Fruit fly (Drosophila melanogaster): Measurements from ENCODE around the gene mRpL45.

The mRpL45 gene

DNA sequence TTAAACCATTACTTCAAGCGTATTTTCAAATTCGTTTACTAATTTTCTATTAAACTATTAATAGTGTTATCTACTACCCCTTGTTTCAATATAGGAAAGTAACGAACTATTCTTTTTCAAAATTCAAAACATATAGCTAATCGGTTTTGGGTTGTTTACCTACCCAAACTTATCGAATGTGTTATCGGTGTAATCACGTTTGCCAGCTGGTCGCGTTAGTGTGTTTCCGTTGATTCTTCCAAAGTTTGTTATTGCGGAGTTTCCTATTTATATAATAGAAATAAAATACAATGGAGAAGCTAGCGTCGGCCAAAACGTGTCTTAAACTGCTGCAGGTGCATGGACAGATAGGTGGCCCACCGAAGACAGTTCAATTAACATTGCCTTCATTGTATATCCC is at the start of gene mRpL45:
TSS of gene mRpL45 (plus strand) at position 213 of the 400 bp plus-strand sequence.
- TF ChIP-seq CG8478 (optimal IDR thresholded peaks at IDR 0.05) (no peak), CTCF (optimal IDR thresholded peaks at IDR 0.05) (no peak)

DNA sequence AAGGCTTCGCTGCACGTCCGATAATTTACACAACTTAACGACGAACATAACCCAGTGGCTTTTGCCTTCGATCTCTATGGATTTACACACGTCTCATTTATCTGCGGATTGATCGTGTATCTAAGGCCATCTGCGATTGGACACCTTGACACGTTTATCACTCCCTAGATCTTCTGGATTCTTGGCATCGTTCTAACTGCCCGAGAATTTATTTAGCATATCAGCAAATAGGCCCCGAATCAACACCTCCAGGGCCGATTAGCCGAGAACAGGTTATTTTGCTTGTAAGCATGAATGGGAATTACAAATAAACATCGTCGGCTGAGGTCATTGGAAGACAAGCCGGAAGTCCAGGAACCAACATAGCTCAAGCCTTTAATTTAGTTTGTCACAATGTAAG is 49.8 kb upstream of the mRpL45 start:
- TF ChIP-seq CTCF (optimal IDR thresholded peaks at IDR 0.05) = no peak
- no peak for TF ChIP-seq CG8478 (optimal IDR thresholded peaks at IDR 0.05)

DNA sequence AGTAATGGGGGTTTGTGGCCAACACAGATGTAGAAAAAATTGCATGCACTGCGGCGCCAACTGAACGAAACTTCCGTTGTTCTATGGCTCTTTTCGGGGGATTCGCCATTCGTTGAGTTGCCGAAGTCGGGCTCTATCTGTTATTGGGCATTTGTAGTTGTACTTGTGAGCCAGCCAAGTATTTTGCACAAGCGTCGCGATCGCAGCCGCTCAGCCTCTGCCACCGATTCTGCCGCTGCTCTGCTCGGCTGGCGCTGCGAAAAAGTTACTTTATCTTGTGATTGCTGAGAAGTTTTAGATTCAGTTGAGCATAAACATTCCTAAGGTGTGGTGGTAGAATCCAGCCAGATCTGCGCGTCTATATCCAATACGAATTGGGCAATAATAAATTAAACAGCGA is 48.4 kb upstream of the mRpL45 start, which contains the start of gene CG33110:
TSS of gene CG33110 (plus strand) at position 301 of the 400 bp plus-strand sequence.
- TF ChIP-seq CG8478 (optimal IDR thresholded peaks at IDR 0.05) (no peak), CTCF (optimal IDR thresholded peaks at IDR 0.05) (no peak)

dm6 chr3R:22573590-22573989 is 44.7 kb upstream of the mRpL45 start:
- TF ChIP-seq CTCF (optimal IDR thresholded peaks at IDR 0.05) (no peak), CG8478 (optimal IDR thresholded peaks at IDR 0.05) (no peak)

- no peak for TF ChIP-seq CTCF (optimal IDR thresholded peaks at IDR 0.05)
- no peak for TF ChIP-seq CG8478 (optimal IDR thresholded peaks at IDR 0.05)
Observed at dm6 chr3R:22576096-22576697, 42.1 kb upstream of the mRpL45 start.

dm6 chr3R:22576979-22577378 is 41.3 kb upstream of the mRpL45 start:
- no peak for TF ChIP-seq CTCF (optimal IDR thresholded peaks at IDR 0.05)
- TF ChIP-seq CG8478 (optimal IDR thresholded peaks at IDR 0.05) = no peak

dm6 chr3R:22580546-22580945 is 37.7 kb upstream of the mRpL45 start, which contains the start of gene CSN6:
TSS of gene CSN6 (plus strand) at chr3R:22580773.
- TF ChIP-seq CTCF (optimal IDR thresholded peaks at IDR 0.05) (peak; percentile 50 to 57), CG8478 (optimal IDR thresholded peaks at IDR 0.05) (no peak)

- TF ChIP-seq CG8478 (optimal IDR thresholded peaks at IDR 0.05) (no peak), CTCF (optimal IDR thresholded peaks at IDR 0.05) (peak in 1 of 2 experiments; percentile 26)
Observed at dm6 chr3R:22582981-22583380, 35.3 kb upstream of the mRpL45 start, which contains the start of gene Dph5. TSS of gene Dph5 (minus strand) at chr3R:22583225.

DNA sequence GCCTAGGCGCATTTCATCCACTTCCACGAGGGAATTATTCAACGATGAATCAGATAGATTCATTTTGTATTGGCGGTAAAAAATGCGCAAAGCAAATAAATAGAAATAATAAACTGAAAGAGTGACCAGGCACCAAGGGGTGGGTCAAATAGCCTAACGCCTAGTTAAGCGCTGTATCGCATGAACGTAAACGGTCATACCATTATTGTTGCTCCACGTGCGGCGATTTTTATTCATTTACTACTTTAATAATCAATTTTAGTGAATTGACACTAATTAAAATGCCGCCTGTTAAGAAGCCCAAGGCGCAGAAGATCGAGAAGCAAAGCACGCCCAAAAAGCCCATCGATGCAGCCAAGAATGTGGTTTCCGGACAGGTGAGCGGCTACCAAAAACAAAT is 33.7 kb upstream of the mRpL45 start, which contains the start of the genes CG33107 and CG6937:
TSS of gene CG33107 (minus strand) at position 137 of the 400 bp plus-strand sequence.
TSS of gene CG6937 (plus strand) at position 192 of the 400 bp plus-strand sequence.
- TF ChIP-seq CG8478 (optimal IDR thresholded peaks at IDR 0.05) = no peak
- peak in 1 of 2 experiments; percentile 4 for TF ChIP-seq CTCF (optimal IDR thresholded peaks at IDR 0.05)

DNA sequence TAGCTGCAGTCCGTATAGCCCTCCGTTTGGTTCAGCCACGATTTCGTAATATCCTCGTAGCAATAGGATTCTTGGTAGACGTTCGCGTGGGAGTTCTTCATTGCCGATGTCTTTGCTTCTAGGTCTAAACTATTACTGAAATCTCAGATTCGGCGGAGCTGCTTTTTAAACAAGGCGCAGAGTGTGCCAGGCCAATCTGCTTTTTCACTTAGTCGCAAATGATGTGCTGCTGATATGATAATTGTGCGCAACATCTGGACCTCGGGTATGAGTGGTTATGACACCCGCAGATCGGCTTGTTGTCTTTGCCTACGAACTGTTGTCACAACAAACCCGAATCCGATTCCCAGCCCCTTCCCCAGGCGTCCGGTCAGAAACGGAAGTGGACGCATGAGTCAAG is 31.8 kb upstream of the mRpL45 start, which contains the start of gene btn:
TSS of gene btn (minus strand) at position 101 of the 400 bp plus-strand sequence.
- TF ChIP-seq CG8478 (optimal IDR thresholded peaks at IDR 0.05) (no peak), CTCF (optimal IDR thresholded peaks at IDR 0.05) (no peak)

DNA sequence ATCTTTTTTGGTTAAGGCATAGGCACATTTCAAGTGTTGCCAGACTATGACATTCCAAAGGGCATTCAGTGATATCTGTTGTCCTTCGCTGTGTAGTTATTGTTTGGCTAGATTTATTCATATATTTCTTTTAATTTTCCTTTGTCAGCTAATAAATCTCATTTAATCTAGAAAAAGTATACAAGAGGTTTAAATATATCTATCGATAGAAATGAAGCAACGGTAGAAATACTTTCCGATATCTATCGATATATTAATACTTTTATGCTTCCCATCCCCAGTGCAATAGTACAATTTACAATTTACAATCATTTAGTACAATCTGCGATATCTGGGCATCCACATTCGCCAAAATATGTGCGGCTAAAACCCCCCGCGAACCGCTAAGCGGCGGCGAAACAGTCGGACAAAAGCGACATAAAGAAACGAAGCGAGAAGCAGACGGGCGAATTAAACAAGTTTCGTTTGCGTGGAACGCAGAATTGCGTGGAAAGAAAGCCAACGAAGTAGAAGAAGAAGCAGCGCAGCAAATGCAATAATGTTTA is 30.8 kb upstream of the mRpL45 start, which contains the start of gene Efa6:
TSS of gene Efa6 (plus strand) at position 337 of the 545 bp plus-strand sequence.
- TF ChIP-seq CG8478 (optimal IDR thresholded peaks at IDR 0.05) (no peak), CTCF (optimal IDR thresholded peaks at IDR 0.05) (no peak)

DNA sequence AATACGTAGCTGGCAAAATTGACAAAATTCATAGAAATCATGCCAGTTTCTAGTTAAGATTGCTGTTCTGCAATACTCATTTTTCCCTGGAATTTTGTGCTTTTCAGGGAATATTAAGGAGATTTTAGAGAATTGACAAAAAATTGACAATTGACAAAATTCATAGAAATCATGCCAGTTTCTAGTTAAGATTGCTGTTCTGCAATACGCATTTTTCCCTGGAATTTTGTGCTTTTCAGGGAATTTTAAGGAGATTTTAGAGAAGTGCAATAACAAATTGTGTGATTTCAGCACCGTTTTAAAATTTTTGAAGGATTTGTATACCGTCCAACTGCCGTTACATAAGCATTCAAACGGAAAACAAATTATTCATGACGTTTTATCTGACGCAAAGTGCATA is 29.5 kb upstream of the mRpL45 start:
- no peak for TF ChIP-seq CG8478 (optimal IDR thresholded peaks at IDR 0.05)

dm6 chr3R:22589311-22589710 is 29.0 kb upstream of the mRpL45 start:
- TF ChIP-seq CTCF (optimal IDR thresholded peaks at IDR 0.05) = no peak
- TF ChIP-seq CG8478 (optimal IDR thresholded peaks at IDR 0.05) = no peak

dm6 chr3R:22590668-22591275 is 27.5 kb upstream of the mRpL45 start:
- no peak for TF ChIP-seq CG8478 (optimal IDR thresholded peaks at IDR 0.05)

- TF ChIP-seq CG8478 (optimal IDR thresholded peaks at IDR 0.05) (no peak), CTCF (optimal IDR thresholded peaks at IDR 0.05) (no peak)
Observed at dm6 chr3R:22594257-22594656, 24.0 kb upstream of the mRpL45 start.

All from S2 (cell line).